Worm (Caenorhabditis elegans) whole organism, young adult: ENCODE results near the gene str-238.

Experiments used
- F10E7.11 ChIP-seq: sonication (generic microtip); optimal IDR thresholded peaks from 2 replicates; lab custom pipeline; 2017; ENCODE audit warnings: mild to moderate bottlenecking, missing genetic modification characterization, moderate library complexity, missing compliant biosample characterization
- F52B5.7 ChIP-seq: sonication (generic microtip); optimal IDR thresholded peaks from 2 replicates; lab custom pipeline; 2016; ENCODE audit warnings: mild to moderate bottlenecking, missing genetic modification characterization, missing compliant biosample characterization
- F55B11.4 ChIP-seq: sonication (generic microtip); optimal IDR thresholded peaks from 2 replicates; lab custom pipeline; 2016; ENCODE audit warnings: missing compliant biosample characterization, missing genetic modification characterization, borderline replicate concordance; ENCODE audit not compliant: insufficient read depth
- T07F8.4 ChIP-seq: sonication (generic microtip); optimal IDR thresholded peaks from 2 replicates; lab custom pipeline; 2016; ENCODE audit warnings: mild to moderate bottlenecking, missing genetic modification characterization, moderate library complexity, missing compliant biosample characterization
- Y95B8A.8 ChIP-seq: fragments of 200-800 bp; sonication (Bioruptor generic); IDR thresholded peaks from 2 replicates; pipeline ENCODE4 v1.3.6; 2022; ENCODE audit warnings: missing genetic modification reagents, missing genetic modification characterization, missing compliant biosample characterization
- ZK185.1 ChIP-seq: sonication (generic microtip); optimal IDR thresholded peaks from 2 replicates; lab custom pipeline; 2016; ENCODE audit warnings: mild to moderate bottlenecking, missing genetic modification characterization, missing compliant biosample characterization; ENCODE audit not compliant: poor library complexity, severe bottlenecking
- aptf-2 ChIP-seq: fragments of 200-800 bp; sonication (Bioruptor generic); conservative IDR thresholded peaks from 2 replicates; pipeline ENCODE4 v1.3.6; 2022; ENCODE audit warnings: missing genetic modification reagents, missing genetic modification characterization, missing compliant biosample characterization
- bed-1 ChIP-seq: fragments of 200-800 bp; sonication (Bioruptor generic); IDR thresholded peaks from 2 replicates; pipeline ENCODE4 v1.3.6; 2022; ENCODE audit warnings: missing genetic modification reagents, missing genetic modification characterization, missing compliant biosample characterization
- ccch-3 ChIP-seq: fragments of 200-800 bp; sonication (Bioruptor generic); optimal IDR thresholded peaks from 2 replicates; lab custom pipeline; 2018; ENCODE audit warnings: mild to moderate bottlenecking, missing genetic modification characterization, missing compliant biosample characterization
- ceh-27 ChIP-seq: fragments of 200-800 bp; sonication (Bioruptor generic); optimal IDR thresholded peaks from 2 replicates; lab custom pipeline; 2018; ENCODE audit warnings: mild to moderate bottlenecking, missing genetic modification characterization, moderate library complexity, missing compliant biosample characterization
- ceh-58 ChIP-seq: fragments of 200-800 bp; sonication (Bioruptor generic); IDR thresholded peaks from 2 replicates; pipeline ENCODE4 v1.3.6; 2022; ENCODE audit warnings: missing genetic modification characterization, missing compliant biosample characterization
- chd-7 ChIP-seq: sonication (generic microtip); optimal IDR thresholded peaks from 2 replicates; lab custom pipeline; 2016; ENCODE audit warnings: mild to moderate bottlenecking, missing genetic modification characterization, moderate library complexity, missing compliant biosample characterization
- egl-18 ChIP-seq: fragments of 200-800 bp; sonication (Bioruptor generic); IDR thresholded peaks from 2 replicates; pipeline ENCODE4 v1.3.6; 2022; ENCODE audit warnings: missing genetic modification reagents, missing genetic modification characterization, missing compliant biosample characterization
- hmg-1.2 ChIP-seq: fragments of 200-800 bp; sonication (Bioruptor generic); IDR thresholded peaks from 2 replicates; pipeline ENCODE4 v1.3.6; 2022; ENCODE audit warnings: missing genetic modification reagents, missing genetic modification characterization, missing compliant biosample characterization
- let-607 ChIP-seq, 2 experiments: fragments of 200-800 bp in 1 of 2; sonication (Bioruptor generic) in 1 of 2; sonication (generic microtip) in 1 of 2; optimal IDR thresholded peaks; 2 replicates each; lab custom pipeline; 2016 to 2018; ENCODE audit warnings: mild to moderate bottlenecking in 2 of 2, missing compliant biosample characterization in 2 of 2, missing genetic modification characterization in 2 of 2, moderate library complexity in 2 of 2, missing genotype in 1 of 2
- lir-1 ChIP-seq: fragments of 200-800 bp; sonication (Bioruptor generic); conservative IDR thresholded peaks from 2 replicates; pipeline ENCODE4 v1.3.6; 2022; ENCODE audit warnings: missing genetic modification reagents, missing genetic modification characterization, missing compliant biosample characterization
- madf-10 ChIP-seq: sonication (generic microtip); optimal IDR thresholded peaks from 2 replicates; lab custom pipeline; 2016; ENCODE audit warnings: mild to moderate bottlenecking, missing genetic modification characterization, missing compliant biosample characterization
- nhr-80 ChIP-seq: sonication (generic microtip); optimal IDR thresholded peaks from 2 replicates; lab custom pipeline; 2016; ENCODE audit warnings: missing genetic modification characterization, missing compliant biosample characterization
- nhr-90 ChIP-seq: sonication (generic microtip); optimal IDR thresholded peaks from 2 replicates; lab custom pipeline; 2016; ENCODE audit warnings: missing genotype, mild to moderate bottlenecking, missing genetic modification characterization, missing compliant biosample characterization
- pha-4 ChIP-seq: fragments of 150-350 bp; sonication (generic microtip); optimal IDR thresholded peaks from 2 replicates; lab custom pipeline; 2014; ENCODE audit warnings: missing biosample characterization, missing genetic modification reagents, missing genetic modification characterization
- snpc-1.1 ChIP-seq: sonication (generic microtip); optimal IDR thresholded peaks from 2 replicates; lab custom pipeline; 2017; ENCODE audit warnings: missing genetic modification characterization, mild to moderate bottlenecking, missing compliant biosample characterization, antibody characterized with exemption, moderate library complexity, missing genotype, missing genetic modification reagents; ENCODE audit not compliant: insufficient read depth
- snpc-4 ChIP-seq, 5 experiments: fragments of 150-350 bp in 1 of 5; sonication (generic microtip) in 4 of 5; optimal IDR thresholded peaks; 2 replicates each; lab custom pipeline; 2014 to 2018; ENCODE audit warnings: missing genetic modification characterization in 5 of 5, missing biosample characterization in 3 of 5, antibody characterized with exemption in 2 of 5, mild to moderate bottlenecking in 2 of 5, missing compliant biosample characterization in 2 of 5, missing genotype in 2 of 5, moderate library complexity in 2 of 5, missing genetic modification reagents in 1 of 5
- tlf-1 ChIP-seq: fragments of 200-800 bp; sonication (Bioruptor generic); optimal IDR thresholded peaks from 2 replicates; lab custom pipeline; 2018; ENCODE audit warnings: mild to moderate bottlenecking, missing genetic modification characterization, missing compliant biosample characterization
- zfh-2 ChIP-seq: fragments of 200-800 bp; sonication (Bioruptor generic); conservative IDR thresholded peaks from 2 replicates; pipeline ENCODE4 v1.3.6; 2022; ENCODE audit warnings: missing genetic modification reagents, missing genetic modification characterization, missing compliant biosample characterization
- ztf-28 ChIP-seq: fragments of 200-800 bp; sonication (Bioruptor generic); IDR thresholded peaks from 2 replicates; pipeline ENCODE4 v1.3.6; 2022; ENCODE audit warnings: missing genetic modification reagents, missing genetic modification characterization, missing compliant biosample characterization

The str-238 gene

DNA sequence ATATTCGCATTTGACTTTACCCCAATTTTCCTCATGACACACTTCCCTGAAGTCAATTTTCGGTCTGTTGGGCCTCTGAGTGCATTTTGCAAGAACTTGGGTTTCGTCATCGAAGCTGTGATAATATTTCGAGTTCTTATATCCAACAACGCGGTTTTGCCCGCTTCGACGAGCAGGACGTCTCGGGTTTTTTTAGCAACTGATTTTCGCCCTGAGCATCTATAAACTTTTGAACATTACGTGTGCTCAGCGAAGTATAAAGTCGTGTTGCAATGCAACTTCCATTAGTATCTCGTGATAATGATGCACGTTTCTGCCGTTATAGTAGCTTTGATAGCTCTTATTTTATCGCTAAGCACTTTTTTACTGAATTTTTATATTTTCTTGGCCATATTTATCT is 15.2 kb downstream of the str-238 start, which contains the start of gene srbc-60:
srbc-60 (plus strand) TSS at position 301 of the 400 bp plus-strand sequence.
- TF ChIP-seq bed-1 (GFP tag; lab: Robert Waterston, UW) = no peak
- no peak for TF ChIP-seq nhr-90 (tag; lab: Kevin White, UChicago)

DNA sequence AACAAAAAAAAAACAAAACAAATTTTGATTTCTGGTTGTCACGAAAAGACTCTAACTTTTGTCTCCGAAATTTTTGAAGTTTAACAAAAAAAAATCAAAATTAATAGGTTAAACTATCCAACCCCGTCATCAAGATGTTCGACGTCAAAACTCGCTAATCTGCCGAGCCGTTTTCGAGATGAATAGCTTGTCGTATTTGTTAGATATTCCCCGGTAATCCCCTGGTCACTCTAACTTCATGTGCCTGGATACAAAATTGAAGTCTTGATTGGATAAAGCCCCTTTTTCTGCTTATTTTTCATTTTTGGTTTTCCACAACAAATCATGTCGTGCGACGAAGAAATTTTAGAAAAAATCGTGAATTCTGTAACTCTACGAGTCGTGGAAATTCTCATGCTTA is 17.6 kb downstream of the str-238 start, which contains the start of gene srab-16:
srab-16 (plus strand) TSS at position 301 of the 400 bp plus-strand sequence.
- TF ChIP-seq ZK185.1 (tag; lab: Kevin White, UChicago) = no peak
- TF ChIP-seq Y95B8A.8 (GFP tag; lab: Robert Waterston, UW) = no peak

DNA sequence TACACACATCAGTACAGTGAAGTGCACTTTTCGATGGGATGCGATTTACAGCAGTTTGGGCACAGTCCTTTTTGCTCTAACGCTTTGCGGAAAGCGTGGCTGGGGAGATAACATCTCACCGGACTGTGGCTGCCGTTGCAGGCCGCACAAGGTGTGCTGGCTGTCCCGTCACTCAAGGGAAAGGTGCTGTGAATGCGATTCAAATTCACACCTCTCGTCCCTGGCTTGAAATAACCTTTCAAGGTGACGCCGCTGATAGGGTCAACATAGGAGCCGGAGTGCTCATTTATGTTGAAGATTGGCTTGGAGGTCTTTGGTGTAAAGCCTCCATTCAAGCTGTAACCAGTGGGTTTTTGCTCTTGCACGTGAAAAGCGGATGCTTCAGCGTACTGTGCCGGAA is 29.3 kb downstream of the str-238 start:
- no peak for TF ChIP-seq ccch-3 (GFP tag; lab: Kevin White, UChicago)
- TF ChIP-seq ceh-58 (GFP tag; lab: Robert Waterston, UW) = 0 out of 2 replicates have a peak, but pooled peaks have one; percentile 59
- no peak for TF ChIP-seq pha-4 (tag; lab: Kevin White, UChicago)
- no peak for TF ChIP-seq egl-18 (GFP tag; lab: Robert Waterston, UW)

DNA sequence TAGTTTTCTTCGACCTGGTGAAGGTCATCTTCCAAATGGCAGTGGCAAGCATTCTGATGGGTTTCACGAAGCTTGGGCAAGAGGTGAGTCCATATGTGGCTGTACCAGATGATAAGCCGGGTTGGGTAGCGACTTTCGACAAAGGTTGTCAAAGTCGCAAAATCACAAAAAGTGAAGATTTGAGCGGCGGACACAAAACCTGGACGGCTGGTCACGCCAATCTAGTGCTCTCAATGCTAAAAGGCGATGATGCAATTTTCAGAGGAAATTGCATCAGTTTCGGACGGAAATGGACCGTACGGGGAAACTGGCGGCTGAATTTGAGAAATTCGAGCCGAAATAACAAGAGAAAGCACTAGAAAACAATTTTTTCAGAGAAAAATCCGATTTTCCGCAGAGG is 32.4 kb downstream of the str-238 start:
- TF ChIP-seq snpc-1.1 (tag; lab: Kevin White, UChicago) (peak; percentile 3), snpc-4 (GFP tag; optimal IDR thresholded peaks at IDR 0.05; lab: Kevin White, UChicago) (no peak), snpc-4 (tag; optimal IDR thresholded peaks at IDR 0.05; lab: Kevin White, UChicago) (peak in 3 of 4 experiments; percentile 37 to 82 (median 78)), lir-1 (GFP tag; lab: Robert Waterston, UW) (no peak), T07F8.4 (tag; lab: Kevin White, UChicago) (no peak), F55B11.4 (tag; lab: Kevin White, UChicago) (no peak)

DNA sequence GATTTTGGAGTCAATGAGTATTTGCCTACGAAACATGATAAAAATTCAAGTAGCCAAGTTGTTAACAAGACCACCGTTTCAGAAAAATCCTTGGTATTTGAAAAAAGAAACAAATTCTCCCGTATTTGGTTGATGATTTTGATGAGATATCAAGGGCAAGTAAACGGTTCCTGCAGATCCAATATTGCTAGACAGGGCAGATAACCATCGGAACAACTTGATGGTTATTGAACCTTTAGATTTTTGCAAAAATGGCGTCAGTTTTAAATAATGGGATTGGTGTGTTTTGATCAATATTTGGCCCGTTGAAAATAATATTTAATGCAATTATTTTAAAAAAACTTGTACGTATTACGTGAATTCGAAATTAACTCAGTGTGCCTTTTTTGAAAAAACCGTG is 35.4 kb downstream of the str-238 start:
- no peak for TF ChIP-seq zfh-2 (GFP tag; lab: Robert Waterston, UW)
- no peak for TF ChIP-seq tlf-1 (GFP tag; lab: Kevin White, UChicago)
- no peak for TF ChIP-seq hmg-1.2
- no peak for TF ChIP-seq madf-10 (tag; lab: Kevin White, UChicago)
- no peak for TF ChIP-seq chd-7 (tag; lab: Kevin White, UChicago)
- no peak for TF ChIP-seq let-607 (tag; optimal IDR thresholded peaks at IDR 0.05; lab: Kevin White, UChicago)
- no peak for TF ChIP-seq F10E7.11 (tag; lab: Kevin White, UChicago)
- no peak for TF ChIP-seq ztf-28 (GFP tag; lab: Robert Waterston, UW)
- no peak for TF ChIP-seq pha-4 (tag; lab: Kevin White, UChicago)
- no peak for TF ChIP-seq F52B5.7 (tag; lab: Kevin White, UChicago)

DNA sequence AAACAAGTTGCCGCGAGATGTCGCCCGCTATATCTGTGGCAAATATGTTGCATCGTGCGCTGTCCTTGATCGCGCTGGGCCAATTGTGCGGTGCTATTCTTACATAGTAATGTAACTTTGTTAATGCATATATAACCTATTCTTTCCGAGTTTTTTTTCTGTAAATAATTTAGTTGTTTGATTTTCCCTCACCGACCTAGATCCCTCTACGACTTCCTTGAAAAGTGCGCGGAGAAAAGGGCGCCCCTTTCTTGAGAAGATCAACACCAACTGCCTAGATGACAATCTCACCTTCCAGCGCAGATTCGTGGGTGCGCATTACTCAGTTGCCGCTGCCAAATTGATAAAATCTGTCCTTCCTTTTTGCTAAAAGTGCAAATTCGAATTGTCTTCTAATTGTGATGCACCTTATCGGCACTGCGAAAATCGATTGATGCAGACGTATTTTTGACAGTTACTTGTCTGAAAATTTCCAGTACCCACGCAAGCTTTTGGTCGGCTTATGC is 36.8 kb downstream of the str-238 start:
- TF ChIP-seq T07F8.4 (tag; lab: Kevin White, UChicago) = no peak
- no peak for TF ChIP-seq aptf-2 (GFP tag; lab: Robert Waterston, UW)
- TF ChIP-seq, all 124 proteins: peak for 0

DNA sequence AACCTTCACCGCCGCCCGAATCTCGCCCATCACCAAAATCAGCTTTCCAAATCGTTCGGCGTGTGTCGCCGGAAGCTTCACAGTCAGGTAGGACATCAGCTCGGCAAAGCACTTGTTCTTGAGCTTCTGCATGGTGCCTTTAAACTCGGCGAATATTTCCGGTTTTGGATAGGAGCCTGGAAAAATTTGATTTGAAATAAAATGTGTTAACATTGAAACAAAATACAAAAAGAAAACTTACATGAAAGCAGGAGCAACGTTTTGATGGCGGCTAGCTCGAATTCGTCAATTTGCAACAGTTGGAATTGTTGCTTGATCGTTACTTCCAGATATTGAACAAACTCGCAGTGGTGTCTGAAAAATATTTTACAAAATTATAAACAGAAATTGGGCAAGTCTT is 37.9 kb downstream of the str-238 start:
- no peak for TF ChIP-seq nhr-80 (tag; lab: Kevin White, UChicago)
- TF ChIP-seq lir-1 (GFP tag; lab: Robert Waterston, UW) = no peak
- TF ChIP-seq ceh-27 (GFP tag; lab: Kevin White, UChicago) = no peak
- TF ChIP-seq, all 124 proteins: peak for 0
